Worm (Caenorhabditis elegans) whole organism, L1 larva: ENCODE measurements around the gene T03E6.8.

Experiments used
- C04F5.9 ChIP-seq: sonication (generic microtip); optimal IDR thresholded peaks from 2 replicates; lab custom pipeline; 2016; ENCODE audit warnings: missing genetic modification characterization, missing compliant biosample characterization
- C16A3.4 ChIP-seq: fragments of 150-350 bp; optimal IDR thresholded peaks from 2 replicates; lab custom pipeline; 2014; ENCODE audit warnings: missing biosample characterization, missing genetic modification characterization
- F16B12.6 ChIP-seq: fragments of 150-350 bp; optimal IDR thresholded peaks from 2 replicates; lab custom pipeline; 2014; ENCODE audit warnings: missing biosample characterization, missing genetic modification characterization
- aha-1 ChIP-seq: fragments of 150-350 bp; optimal IDR thresholded peaks from 2 replicates; lab custom pipeline; 2014; ENCODE audit warnings: missing biosample characterization, missing genetic modification characterization
- alr-1 ChIP-seq: fragments of 200-800 bp; sonication (Bioruptor generic); optimal IDR thresholded peaks from 2 replicates; lab custom pipeline; 2018; ENCODE audit warnings: borderline replicate concordance, mild to moderate bottlenecking, missing genetic modification characterization, missing compliant biosample characterization
- ama-1 ChIP-seq: fragments of 150-350 bp; optimal IDR thresholded peaks from 2 replicates; lab custom pipeline; 2014
- ceh-82 ChIP-seq, 3 experiments: fragments of 150-350 bp in 1 of 3; sonication (generic microtip) in 2 of 3; optimal IDR thresholded peaks; 2 replicates each; lab custom pipeline; 2014 to 2017; ENCODE audit warnings: missing biosample characterization in 3 of 3, missing genetic modification characterization in 3 of 3
- dsc-1 ChIP-seq: sonication (generic microtip); optimal IDR thresholded peaks from 2 replicates; lab custom pipeline; 2016; ENCODE audit warnings: mild to moderate bottlenecking, missing genetic modification characterization, missing compliant biosample characterization
- efl-1 ChIP-seq, 4 experiments: fragments of 150-350 bp; optimal IDR thresholded peaks in 3 of 4; peaks in 1 of 4; 1 replicate in 1 of 4; 2 replicates in 3 of 4; lab custom pipeline; 2014; ENCODE audit warnings: missing biosample characterization in 2 of 4, missing genetic modification characterization in 2 of 4, missing genetic modification reagents in 2 of 4
- egl-27 ChIP-seq, 2 experiments: fragments of 150-350 bp in 1 of 2; sonication (generic microtip); optimal IDR thresholded peaks; 3 replicates each; lab custom pipeline; 2017 to 2018; ENCODE audit warnings: missing biosample characterization in 2 of 2, missing genetic modification characterization in 2 of 2, missing genetic modification reagents in 2 of 2
- elt-3 ChIP-seq, 6 experiments: fragments of 150-350 bp in 1 of 6; sonication (generic microtip); optimal IDR thresholded peaks; 2 replicates each; lab custom pipeline; 2017 to 2018; ENCODE audit warnings: missing biosample characterization in 6 of 6, missing genetic modification characterization in 6 of 6, inconsistent platforms in 1 of 6
- ets-5 ChIP-seq: fragments of 200-800 bp; sonication (Bioruptor generic); IDR thresholded peaks from 2 replicates; pipeline ENCODE4 v1.3.6; 2022; ENCODE audit warnings: missing genetic modification characterization, missing compliant biosample characterization
- fkh-10 ChIP-seq: sonication (generic microtip); optimal IDR thresholded peaks from 2 replicates; lab custom pipeline; 2017; ENCODE audit warnings: missing biosample characterization, missing genetic modification reagents, missing genetic modification characterization
- fkh-4 ChIP-seq: sonication (generic microtip); optimal IDR thresholded peaks from 2 replicates; lab custom pipeline; 2016; ENCODE audit warnings: missing compliant biosample characterization, missing genetic modification characterization, borderline replicate concordance
- fkh-8 ChIP-seq: sonication (generic microtip); optimal IDR thresholded peaks from 2 replicates; lab custom pipeline; 2016; ENCODE audit warnings: mild to moderate bottlenecking, missing genetic modification characterization, missing compliant biosample characterization
- grh-1 ChIP-seq: fragments of 200-800 bp; sonication (Bioruptor generic); IDR thresholded peaks from 2 replicates; pipeline ENCODE4 v1.3.6; 2022; ENCODE audit warnings: missing genetic modification reagents, missing genetic modification characterization, missing compliant biosample characterization
- hlh-17 ChIP-seq: fragments of 200-800 bp; sonication (Bioruptor generic); optimal IDR thresholded peaks from 2 replicates; lab custom pipeline; 2018; ENCODE audit warnings: missing genetic modification characterization, mild to moderate bottlenecking, missing compliant biosample characterization, moderate library complexity, borderline replicate concordance
- hpl-2 ChIP-seq: fragments of 150-350 bp; optimal IDR thresholded peaks from 2 replicates; lab custom pipeline; 2014; ENCODE audit warnings: missing biosample characterization, missing genetic modification reagents, missing genetic modification characterization
- isw-1 ChIP-seq: fragments of 200-800 bp; sonication (Bioruptor generic); IDR thresholded peaks from 2 replicates; pipeline ENCODE4 v1.3.6; 2022; ENCODE audit warnings: missing genetic modification characterization, missing compliant biosample characterization
- jun-1 ChIP-seq: fragments of 150-350 bp; optimal IDR thresholded peaks from 2 replicates; lab custom pipeline; 2014; ENCODE audit warnings: missing biosample characterization, missing genetic modification reagents, missing genetic modification characterization
- lin-13 ChIP-seq: fragments of 150-350 bp; optimal IDR thresholded peaks from 2 replicates; lab custom pipeline; 2014; ENCODE audit warnings: missing biosample characterization, missing genetic modification reagents, missing genetic modification characterization
- lin-14 ChIP-seq: fragments of 200-800 bp; sonication (Bioruptor generic); optimal IDR thresholded peaks from 2 replicates; lab custom pipeline; 2018; ENCODE audit warnings: mild to moderate bottlenecking, missing genetic modification characterization, moderate library complexity, missing compliant biosample characterization
- lin-15B ChIP-seq: fragments of 150-350 bp; sonication (generic microtip); optimal IDR thresholded peaks from 3 replicates; lab custom pipeline; 2014; ENCODE audit warnings: missing biosample characterization, missing genetic modification characterization
- lin-35 ChIP-seq, 2 experiments: fragments of 150-350 bp; optimal IDR thresholded peaks; 2 replicates each; lab custom pipeline; 2014; ENCODE audit warnings: missing biosample characterization in 2 of 2, missing genetic modification characterization in 2 of 2, missing genetic modification reagents in 2 of 2
- lin-39 ChIP-seq: fragments of 150-350 bp; optimal IDR thresholded peaks from 2 replicates; lab custom pipeline; 2014; ENCODE audit warnings: missing biosample characterization, missing genetic modification reagents, missing genetic modification characterization
- lir-3 ChIP-seq: sonication (generic microtip); optimal IDR thresholded peaks from 2 replicates; lab custom pipeline; 2016; ENCODE audit warnings: mild to moderate bottlenecking, missing genetic modification characterization, moderate library complexity, missing compliant biosample characterization; ENCODE audit not compliant: poor library complexity
- lsy-2 ChIP-seq, 2 experiments: fragments of 150-350 bp; optimal IDR thresholded peaks; 2 replicates each; lab custom pipeline; 2014; ENCODE audit warnings: missing biosample characterization in 2 of 2, missing genetic modification characterization in 2 of 2
- mep-1 ChIP-seq: fragments of 150-350 bp; optimal IDR thresholded peaks from 2 replicates; lab custom pipeline; 2014; ENCODE audit warnings: missing biosample characterization, missing genetic modification characterization
- nhr-11 ChIP-seq: fragments of 150-350 bp; optimal IDR thresholded peaks from 2 replicates; lab custom pipeline; 2014; ENCODE audit warnings: missing biosample characterization, missing genetic modification characterization
- nhr-19 ChIP-seq: fragments of 200-800 bp; sonication (Bioruptor generic); conservative IDR thresholded peaks from 2 replicates; pipeline ENCODE4 v1.3.6; 2022; ENCODE audit warnings: missing genetic modification characterization, missing compliant biosample characterization
- nhr-20 ChIP-seq: sonication (generic microtip); optimal IDR thresholded peaks from 2 replicates; lab custom pipeline; 2016; ENCODE audit warnings: mild to moderate bottlenecking, missing genetic modification characterization, missing compliant biosample characterization
- nhr-237 ChIP-seq: fragments of 150-350 bp; optimal IDR thresholded peaks from 2 replicates; lab custom pipeline; 2014; ENCODE audit warnings: missing biosample characterization, missing genetic modification characterization
- nhr-28 ChIP-seq: fragments of 150-350 bp; optimal IDR thresholded peaks from 2 replicates; lab custom pipeline; 2014; ENCODE audit warnings: missing biosample characterization, missing genetic modification characterization
- nhr-47 ChIP-seq: sonication (generic microtip); optimal IDR thresholded peaks from 2 replicates; lab custom pipeline; 2016; ENCODE audit warnings: mild to moderate bottlenecking, missing genetic modification characterization, moderate library complexity, missing compliant biosample characterization
- nhr-71 ChIP-seq: sonication (generic microtip); optimal IDR thresholded peaks from 2 replicates; lab custom pipeline; 2016; ENCODE audit warnings: mild to moderate bottlenecking, missing genetic modification characterization, moderate library complexity, missing compliant biosample characterization
- nhr-76 ChIP-seq: sonication (generic microtip); optimal IDR thresholded peaks from 2 replicates; lab custom pipeline; 2017; ENCODE audit warnings: missing biosample characterization, missing genetic modification characterization
- nhr-77 ChIP-seq: fragments of 150-350 bp; optimal IDR thresholded peaks from 2 replicates; lab custom pipeline; 2014; ENCODE audit warnings: missing biosample characterization, missing genetic modification characterization
- nhr-84 ChIP-seq: sonication (generic microtip); optimal IDR thresholded peaks from 2 replicates; lab custom pipeline; 2017; ENCODE audit warnings: missing biosample characterization, missing genetic modification characterization
- nhr-85 ChIP-seq: sonication (generic microtip); peaks from one replicate; lab custom pipeline; 2016; ENCODE audit warnings: missing genetic modification characterization, inconsistent platforms, missing compliant biosample characterization
- nhr-90 ChIP-seq: sonication (generic microtip); optimal IDR thresholded peaks from 2 replicates; lab custom pipeline; 2016; ENCODE audit warnings: mild to moderate bottlenecking, missing genetic modification characterization, missing compliant biosample characterization; ENCODE audit not compliant: poor library complexity
- pqm-1 ChIP-seq: sonication (generic microtip); optimal IDR thresholded peaks from 3 replicates; lab custom pipeline; 2017; ENCODE audit warnings: missing biosample characterization, missing genetic modification characterization
- skn-1 ChIP-seq: fragments of 150-350 bp; optimal IDR thresholded peaks from 2 replicates; lab custom pipeline; 2014; ENCODE audit warnings: missing biosample characterization, missing genetic modification characterization
- snpc-4 ChIP-seq: fragments of 150-350 bp; optimal IDR thresholded peaks from 2 replicates; lab custom pipeline; 2014; ENCODE audit warnings: missing biosample characterization, missing genetic modification characterization
- sptf-1 ChIP-seq: fragments of 150-350 bp; optimal IDR thresholded peaks from 2 replicates; lab custom pipeline; 2014; ENCODE audit warnings: missing biosample characterization, missing genetic modification characterization
- tbx-2 ChIP-seq: sonication (generic microtip); optimal IDR thresholded peaks from 2 replicates; lab custom pipeline; 2016; ENCODE audit warnings: missing genetic modification characterization, missing compliant biosample characterization
- unc-62 ChIP-seq: fragments of 150-350 bp; optimal IDR thresholded peaks from 2 replicates; lab custom pipeline; 2014; ENCODE audit warnings: missing biosample characterization, missing genetic modification reagents, missing genetic modification characterization
- unc-98 ChIP-seq: fragments of 200-800 bp; sonication (Bioruptor generic); IDR thresholded peaks from 2 replicates; pipeline ENCODE4 v1.3.6; 2022; ENCODE audit warnings: missing genetic modification characterization, missing compliant biosample characterization
- zag-1 ChIP-seq: fragments of 150-350 bp; optimal IDR thresholded peaks from 2 replicates; lab custom pipeline; 2014; ENCODE audit warnings: missing biosample characterization, missing genetic modification characterization
- ztf-11 ChIP-seq, 2 experiments: sonication (generic microtip); optimal IDR thresholded peaks; 2 replicates each; lab custom pipeline; 2016 to 2017; ENCODE audit warnings: missing genetic modification characterization in 2 of 2, missing biosample characterization in 1 of 2, missing compliant biosample characterization in 1 of 2
- ztf-4 ChIP-seq: fragments of 150-350 bp; optimal IDR thresholded peaks from 2 replicates; lab custom pipeline; 2014; ENCODE audit warnings: missing biosample characterization, missing genetic modification characterization

The T03E6.8 gene

DNA sequence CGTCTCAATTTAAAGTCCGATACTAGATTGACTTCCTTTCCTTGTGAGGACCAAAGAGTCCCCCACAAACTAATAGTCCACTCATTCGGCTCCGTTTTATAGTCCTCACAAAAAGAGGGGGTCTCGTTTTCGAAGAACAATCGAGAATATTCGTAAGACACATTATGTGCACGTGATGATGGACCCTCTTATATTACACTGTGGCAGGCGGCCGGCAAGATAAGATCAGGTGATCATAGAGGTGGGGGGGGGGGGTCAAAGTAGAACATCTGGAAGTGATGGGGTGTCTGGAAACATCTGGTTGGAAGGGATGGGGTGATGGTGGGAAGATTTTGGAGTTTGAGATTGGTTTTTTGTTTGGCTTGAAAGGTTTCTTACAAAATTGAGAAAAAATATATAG lies 4.6 kb downstream of the T03E6.8 start (continued):
- TF ChIP-seq tbx-2 (tag; lab: Kevin White, UChicago) (no peak), nhr-20 (no peak), isw-1 (GFP tag; lab: Robert Waterston, UW) (no peak), nhr-77 (no peak), nhr-90 (no peak), sptf-1 (tag; lab: Kevin White, UChicago) (no peak), nhr-237 (no peak), lin-15B (no peak), nhr-71 (tag; lab: Kevin White, UChicago) (peak; percentile 47), snpc-4 (tag; lab: Kevin White, UChicago) (no peak), ztf-4 (tag; lab: Kevin White, UChicago) (no peak), nhr-76 (no peak), nhr-11 (tag; lab: Kevin White, UChicago) (no peak), aha-1 (tag; lab: Kevin White, UChicago) (no peak), lin-13 (GFP tag; lab: Kevin White, UChicago) (no peak), hpl-2 (GFP tag; lab: Kevin White, UChicago) (no peak), nhr-19 (GFP tag; lab: Robert Waterston, UW) (peak; percentile 66), hlh-17 (GFP tag; lab: Kevin White, UChicago) (no peak), dsc-1 (tag; lab: Kevin White, UChicago) (peak; percentile 84), zag-1 (tag; lab: Kevin White, UChicago) (no peak), lin-39 (no peak)
- TF ChIP-seq, all 84 proteins: peak for 10

DNA sequence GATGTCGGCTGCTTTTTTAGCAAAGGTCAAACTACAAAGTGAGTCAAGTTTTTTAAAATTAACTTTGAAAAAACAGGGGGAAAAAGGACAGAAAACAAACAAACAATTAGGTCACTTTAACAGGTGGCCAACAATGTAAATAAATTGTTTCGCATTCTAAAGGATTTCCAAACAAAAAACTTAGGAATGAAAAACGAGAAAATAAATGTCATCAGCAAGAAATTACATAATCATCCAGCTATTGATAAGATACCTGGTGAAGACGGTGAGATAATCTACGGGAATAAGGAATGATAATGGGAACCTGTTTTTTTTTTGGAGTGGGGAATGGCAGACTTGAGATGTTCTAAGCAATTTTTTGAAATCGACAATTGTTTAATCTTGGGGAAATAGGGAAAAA lies 6.9 kb downstream of the T03E6.8 start:
- TF ChIP-seq fkh-4 (tag; lab: Kevin White, UChicago) (no peak), mep-1 (no peak), ets-5 (no peak), elt-3 (tag; optimal IDR thresholded peaks at IDR 0.05; lab: Kevin White, UChicago) (peak in 1 of 6 experiments; percentile 19), C16A3.4 (tag; lab: Kevin White, UChicago) (no peak)

DNA sequence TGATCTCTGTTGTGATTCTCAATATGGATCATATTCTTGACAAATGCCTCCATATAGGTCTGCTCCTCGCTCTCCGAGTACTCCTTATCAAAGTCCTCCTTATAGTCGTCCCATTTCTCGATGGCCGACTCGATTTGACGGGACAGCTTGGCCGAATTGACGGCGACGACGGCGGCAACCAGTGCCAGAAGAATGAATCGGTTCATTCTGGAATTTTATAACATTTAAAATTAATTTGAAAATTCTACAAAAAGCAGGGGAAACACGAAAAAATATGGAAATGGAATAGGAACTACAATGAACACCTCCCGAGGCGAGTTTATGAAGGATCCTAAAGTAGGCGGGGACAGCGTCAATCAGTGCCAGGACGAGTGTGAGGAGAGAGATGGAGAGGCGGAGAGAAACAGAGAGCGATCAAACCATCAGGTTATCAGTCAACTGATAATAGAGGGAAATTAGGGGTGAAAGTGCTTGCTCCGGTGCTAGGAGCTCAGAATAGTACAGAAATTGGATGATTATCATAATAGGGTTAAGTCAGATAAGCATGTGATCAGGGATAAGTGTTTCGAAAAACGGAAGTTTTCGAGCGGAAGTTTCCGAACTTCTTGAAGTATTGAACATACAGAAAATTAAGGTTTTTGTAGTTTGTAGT lies 7.7 kb downstream of the T03E6.8 start, which contains the start of gene cpl-1:
Gene cpl-1 (minus strand): TSS at position 207 of the 652 bp plus-strand sequence.
- TF ChIP-seq ama-1 (lab: Kevin White, UChicago): peak; percentile 88
- no peak for TF ChIP-seq nhr-84
- no peak for TF ChIP-seq lir-3 (tag; lab: Kevin White, UChicago)
- peak in 1 of 2 experiments; percentile 27 for TF ChIP-seq lin-35 (GFP tag; optimal IDR thresholded peaks at IDR 0.05; lab: Kevin White, UChicago)
- no peak for TF ChIP-seq nhr-76
- TF ChIP-seq ztf-11 (tag; optimal IDR thresholded peaks at IDR 0.05; lab: Kevin White, UChicago): no peak
- TF ChIP-seq ceh-82 (tag; optimal IDR thresholded peaks at IDR 0.05; lab: Kevin White, UChicago): no peak
- no peak for TF ChIP-seq skn-1 (tag; lab: Kevin White, UChicago)
- no peak for TF ChIP-seq nhr-85
- peak; percentile 18 for TF ChIP-seq jun-1
- TF ChIP-seq grh-1 (GFP tag; lab: Robert Waterston, UW): no peak
- TF ChIP-seq nhr-28 (tag; lab: Kevin White, UChicago): no peak
- TF ChIP-seq unc-98 (GFP tag; lab: Robert Waterston, UW): no peak
- no peak for TF ChIP-seq fkh-10 (GFP tag; lab: Kevin White, UChicago)
- peak; percentile 45 for TF ChIP-seq nhr-71 (tag; lab: Kevin White, UChicago)
- no peak for TF ChIP-seq alr-1 (tag; lab: Kevin White, UChicago)
- TF ChIP-seq egl-27 (tag; optimal IDR thresholded peaks at IDR 0.05; lab: Kevin White, UChicago): no peak
- no peak for TF ChIP-seq lin-15B
- TF ChIP-seq lsy-2 (tag; optimal IDR thresholded peaks at IDR 0.05; lab: Kevin White, UChicago): no peak
- no peak for TF ChIP-seq tbx-2 (tag; lab: Kevin White, UChicago)
- no peak for TF ChIP-seq nhr-77
- TF ChIP-seq unc-62: no peak
- TF ChIP-seq nhr-20: peak; percentile 23
- no peak for TF ChIP-seq nhr-47
- no peak for TF ChIP-seq C04F5.9
- TF ChIP-seq efl-1 (optimal IDR thresholded peaks at IDR 0.05; lab: Kevin White, UChicago): no peak
- TF ChIP-seq efl-1 (GFP tag; optimal IDR thresholded peaks at IDR 0.05 in 1 of 2; lab: Kevin White, UChicago): peak in 1 of 2 experiments; percentile 87
- no peak for TF ChIP-seq F16B12.6 (tag; lab: Kevin White, UChicago)
- TF ChIP-seq lin-14 (GFP tag; lab: Kevin White, UChicago): peak; percentile 24
- no peak for TF ChIP-seq pqm-1 (tag; lab: Kevin White, UChicago)
- TF ChIP-seq fkh-8 (tag; lab: Kevin White, UChicago): no peak
